Worm (Caenorhabditis elegans): ENCODE measurements around the gene C16C8.18.
A peak's percentile ranks its signal among the peaks of the same experiment; 100 is the strongest.

Gene C16C8.18

ce11 chrII:3439842-3440640, 10.5 kb downstream of the C16C8.18 start:
- TF ChIP-seq blmp-1 (tag; optimal IDR thresholded peaks at IDR 0.05; ENCODE audit: insufficient read depth), result no peak
- TF ChIP-seq mbf-1 (tag; optimal IDR thresholded peaks at IDR 0.05), result no peak
- peak; percentile 72 for TF ChIP-seq fos-1 (tag; optimal IDR thresholded peaks at IDR 0.05)
- TF ChIP-seq sma-3 (GFP tag; optimal IDR thresholded peaks at IDR 0.05), result peak; percentile 66
- peak; percentile 90 for TF ChIP-seq sma-9 (GFP tag; optimal IDR thresholded peaks at IDR 0.05)
- TF ChIP-seq sma-9 (tag; optimal IDR thresholded peaks at IDR 0.05), result no peak
- no peak for TF ChIP-seq ceh-16 (tag; optimal IDR thresholded peaks at IDR 0.05)
- no peak for TF ChIP-seq skn-1 (tag; optimal IDR thresholded peaks at IDR 0.05)
- peak; percentile 59 for TF ChIP-seq snpc-4 (tag; optimal IDR thresholded peaks at IDR 0.05)

ce11 chrII:3440641-3440926, 11.1 kb downstream of the C16C8.18 start, which contains the start of gene C16C8.17:
Gene C16C8.17 (plus strand): TSS chrII:3440827.
- no peak for TF ChIP-seq nhr-21 (tag; optimal IDR thresholded peaks at IDR 0.05)
- TF ChIP-seq nhr-129 (tag; optimal IDR thresholded peaks at IDR 0.05), result no peak

ce11 chrII:3441377-3441776, 11.9 kb downstream of the C16C8.18 start, which contains the start of gene C16C8.27:
Gene C16C8.27 (plus strand): TSS chrII:3441677.
- TF ChIP-seq nhr-77 (tag; optimal IDR thresholded peaks at IDR 0.05) (no peak), alr-1 (tag; optimal IDR thresholded peaks at IDR 0.05) (no peak), aly-2 (tag; optimal IDR thresholded peaks at IDR 0.05) (no peak), snpc-4 (tag; optimal IDR thresholded peaks at IDR 0.05) (no peak), sma-9 (GFP tag; optimal IDR thresholded peaks at IDR 0.05) (no peak), sma-9 (tag; optimal IDR thresholded peaks at IDR 0.05) (no peak), peb-1 (tag; optimal IDR thresholded peaks at IDR 0.05) (no peak), egl-27 (tag; optimal IDR thresholded peaks at IDR 0.05) (no peak), nhr-6 (tag; optimal IDR thresholded peaks at IDR 0.05) (no peak), skn-1 (tag; optimal IDR thresholded peaks at IDR 0.05) (no peak), nhr-23 (tag; optimal IDR thresholded peaks at IDR 0.05) (no peak), ceh-16 (tag; optimal IDR thresholded peaks at IDR 0.05) (no peak), nhr-10 (tag; optimal IDR thresholded peaks at IDR 0.05) (no peak)

- TF ChIP-seq ama-1 (optimal IDR thresholded peaks at IDR 0.05) (no peak), ztf-4 (tag; optimal IDR thresholded peaks at IDR 0.05) (no peak), nhr-12 (tag; optimal IDR thresholded peaks at IDR 0.05) (no peak), ZK546.5 (tag; optimal IDR thresholded peaks at IDR 0.05) (no peak), unc-55 (GFP tag; optimal IDR thresholded peaks at IDR 0.05) (no peak), lin-11 (tag; optimal IDR thresholded peaks at IDR 0.05) (no peak), dmd-4 (tag; optimal IDR thresholded peaks at IDR 0.05) (no peak), unc-62 (GFP tag; optimal IDR thresholded peaks at IDR 0.05) (no peak), ztf-1 (GFP tag; conservative IDR thresholded peaks at IDR 0.05) (no peak), alr-1 (tag; optimal IDR thresholded peaks at IDR 0.05) (no peak), ztf-11 (tag; optimal IDR thresholded peaks at IDR 0.05) (no peak), snpc-4 (tag; optimal IDR thresholded peaks at IDR 0.05) (no peak), elt-3 (tag; optimal IDR thresholded peaks at IDR 0.05) (no peak), nhr-77 (tag; optimal IDR thresholded peaks at IDR 0.05) (no peak), nhr-10 (tag; optimal IDR thresholded peaks at IDR 0.05) (no peak)
Observed at ce11 chrII:3443154-3443553, 13.7 kb downstream of the C16C8.18 start, which contains the start of gene C16C8.22. Gene C16C8.22 (minus strand): TSS chrII:3443254.

ce11 chrII:3444280-3444679, 14.8 kb downstream of the C16C8.18 start, which contains the start of gene C16C8.4:
Gene C16C8.4 (minus strand): TSS chrII:3444380.
- no peak for TF ChIP-seq lin-13 (GFP tag; optimal IDR thresholded peaks at IDR 0.05)
- no peak for TF ChIP-seq ztf-1 (GFP tag; conservative IDR thresholded peaks at IDR 0.05)
- TF ChIP-seq fos-1 (tag; optimal IDR thresholded peaks at IDR 0.05), result no peak
- TF ChIP-seq gmeb-1 (tag; optimal IDR thresholded peaks at IDR 0.05), result no peak
- TF ChIP-seq lsy-2 (tag; optimal IDR thresholded peaks at IDR 0.05), result no peak
- no peak for TF ChIP-seq nhr-129 (tag; optimal IDR thresholded peaks at IDR 0.05)
- no peak for TF ChIP-seq ZK546.5 (tag; optimal IDR thresholded peaks at IDR 0.05)
- no peak for TF ChIP-seq skn-1 (tag; optimal IDR thresholded peaks at IDR 0.05)

All from whole organism, L2 larva.